Worm (Caenorhabditis elegans) whole organism, L3 larva: ENCODE measurements around the gene mog-2.

Experiments used
- ZK546.5 ChIP-seq: sonication (generic microtip); optimal IDR thresholded peaks from 2 replicates; lab custom pipeline; 2017; ENCODE audit warnings: missing biosample characterization, missing genetic modification characterization
- aly-2 ChIP-seq: fragments of 150-350 bp; optimal IDR thresholded peaks from 2 replicates; lab custom pipeline; 2014; ENCODE audit warnings: missing biosample characterization, missing genetic modification characterization
- ama-1 ChIP-seq: fragments of 150-350 bp; optimal IDR thresholded peaks from 2 replicates; lab custom pipeline; 2018
- ceh-16 ChIP-seq: sonication (generic microtip); optimal IDR thresholded peaks from 2 replicates; lab custom pipeline; 2017; ENCODE audit warnings: missing biosample characterization, missing genetic modification characterization
- ceh-28 ChIP-seq: fragments of 150-350 bp; optimal IDR thresholded peaks from 2 replicates; lab custom pipeline; 2014; ENCODE audit warnings: missing biosample characterization, missing genetic modification reagents, missing genetic modification characterization
- ceh-82 ChIP-seq: fragments of 150-350 bp; optimal IDR thresholded peaks from 2 replicates; lab custom pipeline; 2014; ENCODE audit warnings: missing biosample characterization, missing genetic modification characterization
- daf-12 ChIP-seq: fragments of 150-350 bp; optimal IDR thresholded peaks from 2 replicates; lab custom pipeline; 2014; ENCODE audit warnings: missing biosample characterization, missing genetic modification reagents, missing genetic modification characterization
- elt-1 ChIP-seq: fragments of 150-350 bp; optimal IDR thresholded peaks from 2 replicates; lab custom pipeline; 2014; ENCODE audit warnings: missing biosample characterization, missing genetic modification characterization
- elt-2 ChIP-seq: sonication (generic microtip); optimal IDR thresholded peaks from 2 replicates; lab custom pipeline; 2016; ENCODE audit warnings: missing genetic modification reagents, mild to moderate bottlenecking, missing genetic modification characterization, missing compliant biosample characterization
- eor-1 ChIP-seq, 2 experiments: fragments of 150-350 bp; optimal IDR thresholded peaks; 2 replicates each; lab custom pipeline; 2014 to 2018; ENCODE audit warnings: missing biosample characterization in 2 of 2, missing genetic modification characterization in 2 of 2
- fkh-10 ChIP-seq: sonication (generic microtip); optimal IDR thresholded peaks from 2 replicates; lab custom pipeline; 2017; ENCODE audit warnings: missing biosample characterization, missing genetic modification reagents, missing genetic modification characterization
- jun-1 ChIP-seq: fragments of 150-350 bp; optimal IDR thresholded peaks from 2 replicates; lab custom pipeline; 2014; ENCODE audit warnings: missing biosample characterization, missing genetic modification reagents, missing genetic modification characterization
- lin-39 ChIP-seq: fragments of 150-350 bp; optimal IDR thresholded peaks from 2 replicates; lab custom pipeline; 2018; ENCODE audit warnings: missing biosample characterization, missing genetic modification reagents, missing genetic modification characterization
- lsy-12 ChIP-seq: sonication (generic microtip); optimal IDR thresholded peaks from 2 replicates; lab custom pipeline; 2016; ENCODE audit warnings: mild to moderate bottlenecking, missing genetic modification characterization, missing compliant biosample characterization
- mdl-1 ChIP-seq: fragments of 150-350 bp; optimal IDR thresholded peaks from 2 replicates; lab custom pipeline; 2014; ENCODE audit warnings: missing biosample characterization, missing genetic modification characterization
- mml-1 ChIP-seq: fragments of 150-350 bp; sonication (generic microtip); optimal IDR thresholded peaks from 3 replicates; lab custom pipeline; 2014; ENCODE audit warnings: missing biosample characterization, missing genetic modification characterization
- nfya-1 ChIP-seq: sonication (generic microtip); optimal IDR thresholded peaks from 2 replicates; lab custom pipeline; 2017; ENCODE audit warnings: missing genetic modification characterization, mild to moderate bottlenecking, missing compliant biosample characterization, antibody characterized with exemption, moderate library complexity; ENCODE audit not compliant: insufficient read depth
- nhr-11 ChIP-seq: fragments of 150-350 bp; optimal IDR thresholded peaks from 2 replicates; lab custom pipeline; 2014; ENCODE audit warnings: missing biosample characterization, missing genetic modification characterization
- nhr-23 ChIP-seq: fragments of 150-350 bp; optimal IDR thresholded peaks from 2 replicates; lab custom pipeline; 2014; ENCODE audit warnings: missing biosample characterization, missing genetic modification reagents, missing genetic modification characterization
- nhr-237 ChIP-seq: fragments of 150-350 bp; optimal IDR thresholded peaks from 2 replicates; lab custom pipeline; 2014; ENCODE audit warnings: missing biosample characterization, missing genetic modification characterization
- nhr-25 ChIP-seq: sonication (generic microtip); optimal IDR thresholded peaks from 2 replicates; lab custom pipeline; 2017; ENCODE audit warnings: missing biosample characterization, missing genetic modification characterization
- nhr-28 ChIP-seq: fragments of 150-350 bp; optimal IDR thresholded peaks from 2 replicates; lab custom pipeline; 2014; ENCODE audit warnings: missing biosample characterization, missing genetic modification characterization
- nhr-43 ChIP-seq: sonication (generic microtip); optimal IDR thresholded peaks from 2 replicates; lab custom pipeline; 2016; ENCODE audit warnings: mild to moderate bottlenecking, missing genetic modification characterization, missing compliant biosample characterization; ENCODE audit not compliant: poor library complexity, severe bottlenecking
- nhr-67 ChIP-seq: fragments of 150-350 bp; optimal IDR thresholded peaks from 2 replicates; lab custom pipeline; 2014; ENCODE audit warnings: missing biosample characterization, missing genetic modification characterization
- nhr-77 ChIP-seq: fragments of 150-350 bp; optimal IDR thresholded peaks from 2 replicates; lab custom pipeline; 2014; ENCODE audit warnings: missing biosample characterization, missing genetic modification characterization
- pha-4 ChIP-seq: fragments of 150-350 bp; optimal IDR thresholded peaks from 2 replicates; lab custom pipeline; 2014; ENCODE audit warnings: missing biosample characterization, missing genetic modification reagents, missing genetic modification characterization
- pqm-1 ChIP-seq: fragments of 150-350 bp; optimal IDR thresholded peaks from 2 replicates; lab custom pipeline; 2017; ENCODE audit warnings: missing biosample characterization, missing genetic modification characterization, inconsistent platforms
- skn-1 ChIP-seq: fragments of 150-350 bp; optimal IDR thresholded peaks from 2 replicates; lab custom pipeline; 2014; ENCODE audit warnings: missing biosample characterization, missing genetic modification characterization
- tbx-2 ChIP-seq: sonication (generic microtip); optimal IDR thresholded peaks from 2 replicates; lab custom pipeline; 2016; ENCODE audit warnings: mild to moderate bottlenecking, missing genetic modification characterization, missing compliant biosample characterization
- unc-62 ChIP-seq: fragments of 150-350 bp; sonication (generic microtip); optimal IDR thresholded peaks from 4 replicates; lab custom pipeline; 2014; ENCODE audit warnings: missing biosample characterization, missing genetic modification reagents, missing genetic modification characterization
- zag-1 ChIP-seq: fragments of 150-350 bp; optimal IDR thresholded peaks from 2 replicates; lab custom pipeline; 2014; ENCODE audit warnings: missing biosample characterization, missing genetic modification characterization
- ztf-11 ChIP-seq: fragments of 150-350 bp; optimal IDR thresholded peaks from 2 replicates; lab custom pipeline; 2014; ENCODE audit warnings: missing biosample characterization, missing genetic modification characterization
- ztf-4 ChIP-seq: fragments of 150-350 bp; optimal IDR thresholded peaks from 2 replicates; lab custom pipeline; 2014; ENCODE audit warnings: missing biosample characterization, missing genetic modification characterization

mog-2 gene

ce11 chrII:4367923-4368322 lies 43.8 kb downstream of the mog-2 start, which contains the start of gene try-9:
Gene try-9 (plus strand): TSS chrII:4368223.
- TF ChIP-seq nhr-43 (tag; lab: Kevin White, UChicago), result no peak
- TF ChIP-seq nhr-28, result no peak
- no peak for TF ChIP-seq aly-2 (tag; lab: Kevin White, UChicago)
- no peak for TF ChIP-seq ceh-28 (tag; lab: Kevin White, UChicago)
- TF ChIP-seq ama-1 (lab: Kevin White, UChicago), result no peak
- TF ChIP-seq nhr-67 (tag; lab: Kevin White, UChicago), result no peak
- no peak for TF ChIP-seq mdl-1 (tag; lab: Kevin White, UChicago)
- TF ChIP-seq nhr-11, result no peak
- no peak for TF ChIP-seq lin-39 (tag; lab: Kevin White, UChicago)
- TF ChIP-seq tbx-2 (tag; lab: Kevin White, UChicago), result no peak
- TF ChIP-seq nhr-237, result no peak
- no peak for TF ChIP-seq jun-1 (tag; lab: Kevin White, UChicago)
- TF ChIP-seq nhr-25, result no peak
- no peak for TF ChIP-seq ztf-11
- no peak for TF ChIP-seq ZK546.5 (tag; lab: Kevin White, UChicago)
- no peak for TF ChIP-seq daf-12 (tag; lab: Kevin White, UChicago)

ce11 chrII:4369715-4370114 lies 45.6 kb downstream of the mog-2 start:
- TF ChIP-seq zag-1, result no peak
- TF ChIP-seq pqm-1 (tag; lab: Kevin White, UChicago), result no peak

ce11 chrII:4370842-4371241 lies 46.7 kb downstream of the mog-2 start:
- TF ChIP-seq lsy-12, result no peak
- TF ChIP-seq nhr-11, result no peak
- no peak for TF ChIP-seq nhr-77 (tag; lab: Kevin White, UChicago)
- TF ChIP-seq nfya-1 (tag; lab: Kevin White, UChicago), result no peak
- TF ChIP-seq nhr-43 (tag; lab: Kevin White, UChicago), result no peak
- no peak for TF ChIP-seq ama-1 (lab: Kevin White, UChicago)
- TF ChIP-seq nhr-25, result no peak
- no peak for TF ChIP-seq eor-1 (tag; optimal IDR thresholded peaks at IDR 0.05; lab: Kevin White, UChicago)
- TF ChIP-seq unc-62, result no peak
- TF ChIP-seq ztf-4 (tag; lab: Kevin White, UChicago), result no peak
- peak; percentile 0 for TF ChIP-seq elt-2 (tag; lab: Kevin White, UChicago)
- TF ChIP-seq pha-4 (tag; lab: Kevin White, UChicago), result peak; percentile 78
- TF ChIP-seq fkh-10 (GFP tag; lab: Kevin White, UChicago), result no peak
- TF ChIP-seq ZK546.5 (tag; lab: Kevin White, UChicago), result no peak
- TF ChIP-seq ceh-16 (tag; lab: Kevin White, UChicago), result no peak

ce11 chrII:4372406-4372805 lies 48.2 kb downstream of the mog-2 start, which contains the start of gene paic-1:
Gene paic-1 (minus strand): TSS chrII:4372525.
- TF ChIP-seq ama-1 (lab: Kevin White, UChicago) (peak; percentile 82), nhr-43 (tag; lab: Kevin White, UChicago) (peak; percentile 21), pqm-1 (tag; lab: Kevin White, UChicago) (peak; percentile 32), elt-2 (tag; lab: Kevin White, UChicago) (peak; percentile 80), pha-4 (tag; lab: Kevin White, UChicago) (peak; percentile 24), mml-1 (tag; lab: Kevin White, UChicago) (no peak), skn-1 (peak; percentile 21), mdl-1 (tag; lab: Kevin White, UChicago) (no peak)
- TF ChIP-seq, all 47 proteins: peak for 6

ce11 chrII:4372867-4373397 lies 48.8 kb downstream of the mog-2 start:
- no peak for TF ChIP-seq ceh-82
- TF ChIP-seq elt-1, result no peak
- TF ChIP-seq jun-1 (tag; lab: Kevin White, UChicago), result no peak
- no peak for TF ChIP-seq nhr-28
- no peak for TF ChIP-seq ztf-11
- TF ChIP-seq nhr-23, result no peak
